Fruit fly (Drosophila melanogaster) whole organism, wandering third instar larva: Measurements from ENCODE around the gene CG12679.

Source experiments
- Abd-B ChIP-seq: fragments of >200 bp; optimal IDR thresholded peaks from 2 replicates; lab custom pipeline; 2017; ENCODE audit warnings: missing biosample characterization, missing genetic modification characterization
- Hr83 ChIP-seq: fragments of 200-300 bp; sonication (Bioruptor generic); optimal IDR thresholded peaks from 2 replicates; lab custom pipeline; 2016; ENCODE audit warnings: missing biosample characterization, mild to moderate bottlenecking, missing genetic modification characterization, moderate library complexity; ENCODE audit not compliant: poor library complexity, severe bottlenecking
- Vsx2 ChIP-seq: fragments of 200-300, 225-300 bp; sonication (Bioruptor generic); optimal IDR thresholded peaks from 2 replicates; lab custom pipeline; 2018; ENCODE audit warnings: missing biosample characterization, missing genetic modification characterization; ENCODE audit not compliant: partially characterized antibody
- br ChIP-seq: fragments of 200-800 bp; sonication (Bioruptor generic); optimal IDR thresholded peaks from 2 replicates; lab custom pipeline; 2016; ENCODE audit warnings: missing biosample characterization, missing genetic modification characterization
- dl ChIP-seq, 2 experiments: fragments of 175-275, 200-275 bp in 1 of 2; fragments of 200-275 bp in 1 of 2; sonication (Bioruptor generic); optimal IDR thresholded peaks; lab custom pipeline; 2018; ENCODE audit warnings: mild to moderate bottlenecking in 2 of 2, missing biosample characterization in 2 of 2, missing genetic modification characterization in 2 of 2, moderate library complexity in 2 of 2; ENCODE audit not compliant: partially characterized antibody in 2 of 2, insufficient read depth in 1 of 2
- pan ChIP-seq: fragments of >200 bp; optimal IDR thresholded peaks from 2 replicates; lab custom pipeline; 2017

dm6 chrX:20389633-20390032, 13.3 kb upstream of the CG12679 start:
- TF ChIP-seq dl (GFP tag; optimal IDR thresholded peaks at IDR 0.05; lab: Kevin White, UChicago; ENCODE audit: insufficient read depth in 1 of 2, partially characterized antibody in 2 of 2) (no peak), Abd-B (GFP tag; lab: Kevin White, UChicago) (no peak), Hr83 (GFP tag; lab: Kevin White, UChicago) (no peak), pan (lab: Kevin White, UChicago) (no peak), Vsx2 (GFP tag; lab: Kevin White, UChicago) (no peak), br (GFP tag; lab: Kevin White, UChicago) (no peak)
